Fruit fly (Drosophila melanogaster) whole organism, embryonic: Measurements from ENCODE around the gene Lasp.

Source experiments
- ATbp ChIP-seq: fragments of 200-800 bp; sonication (Bioruptor generic); optimal IDR thresholded peaks from 2 replicates; lab custom pipeline; 2017; ENCODE audit warnings: missing biosample characterization, mild to moderate bottlenecking, missing genetic modification characterization, missing genetic modification reagents
- Abd-B ChIP-seq: fragments of 200-800 bp; sonication (Bioruptor generic); optimal IDR thresholded peaks from 2 replicates; lab custom pipeline; 2018; ENCODE audit warnings: missing biosample characterization, mild to moderate bottlenecking, missing genetic modification characterization, moderate library complexity
- Ada2b ChIP-seq: fragments of 200-800 bp; sonication (Bioruptor generic); IDR thresholded peaks from 2 replicates; pipeline ENCODE4 v1.3.6; 2022; ENCODE audit warnings: missing biosample characterization, missing genetic modification characterization
- Awh ChIP-seq: fragments of 200-800 bp; sonication (Bioruptor generic); IDR thresholded peaks from 2 replicates; pipeline ENCODE4, ENCODE4 v1.3.6; 2022; ENCODE audit warnings: missing biosample characterization, missing genetic modification characterization
- BtbVII ChIP-seq: fragments of 200-800 bp; sonication (Bioruptor generic); optimal IDR thresholded peaks from 3 replicates; lab custom pipeline; 2017; ENCODE audit warnings: missing biosample characterization, mild to moderate bottlenecking, missing genetic modification characterization
- CG10959 ChIP-seq: fragments of 200-800 bp; sonication (Bioruptor generic); IDR thresholded peaks from 2 replicates; pipeline ENCODE4 v1.3.6; 2022; ENCODE audit warnings: missing biosample characterization, missing genetic modification characterization
- CG11085 ChIP-seq: fragments of 200-800 bp; sonication (Bioruptor generic); IDR thresholded peaks from 2 replicates; pipeline ENCODE4 v1.3.6; 2022; ENCODE audit warnings: missing biosample characterization, missing genetic modification characterization
- CG11247 ChIP-seq: fragments of 200-800 bp; sonication (Bioruptor generic); IDR thresholded peaks from 2 replicates; pipeline ENCODE4 v1.3.6; 2022; ENCODE audit warnings: missing biosample characterization, missing genetic modification characterization
- CG12104 ChIP-seq: fragments of 200-800 bp; sonication (Bioruptor generic); optimal IDR thresholded peaks from 3 replicates; lab custom pipeline; 2016; ENCODE audit warnings: missing biosample characterization, missing genetic modification characterization
- CG1233 ChIP-seq: fragments of 200-800 bp; sonication (Bioruptor generic); optimal IDR thresholded peaks from 4 replicates; lab custom pipeline; 2018; ENCODE audit warnings: missing biosample characterization, mild to moderate bottlenecking, missing genetic modification characterization
- CG12659 ChIP-seq: fragments of 200-800 bp; sonication (Bioruptor generic); optimal IDR thresholded peaks from 3 replicates; lab custom pipeline; 2017; ENCODE audit warnings: mild to moderate bottlenecking, missing biosample characterization, missing genetic modification reagents, missing genetic modification characterization
- CG16863 ChIP-seq: fragments of 200-800 bp; sonication (Bioruptor generic); optimal IDR thresholded peaks from 3 replicates; lab custom pipeline; 2016; ENCODE audit warnings: missing biosample characterization, missing genetic modification characterization
- CG17186 ChIP-seq: fragments of 200-800 bp; sonication (Bioruptor generic); optimal IDR thresholded peaks from 3 replicates; lab custom pipeline; 2017; ENCODE audit warnings: missing biosample characterization, missing genetic modification reagents, missing genetic modification characterization
- CG17568 ChIP-seq: fragments of 200-800 bp; sonication (Bioruptor generic); optimal IDR thresholded peaks from 2 replicates; lab custom pipeline; 2018; ENCODE audit warnings: missing biosample characterization, mild to moderate bottlenecking, missing genetic modification characterization, moderate library complexity
- CG18011 ChIP-seq: fragments of 200-800 bp; sonication (Bioruptor generic); optimal IDR thresholded peaks from 2 replicates; lab custom pipeline; 2017; ENCODE audit warnings: missing biosample characterization, missing genetic modification characterization, mild to moderate bottlenecking, moderate library complexity, missing genotype
- CG18476 ChIP-seq: fragments of 200-800 bp; sonication (Bioruptor generic); optimal IDR thresholded peaks from 2 replicates; lab custom pipeline; 2016; ENCODE audit warnings: missing biosample characterization, mild to moderate bottlenecking, missing genetic modification characterization
- CG2712 ChIP-seq: fragments of 200-800 bp; optimal IDR thresholded peaks from 3 replicates; lab custom pipeline; 2019; ENCODE audit warnings: missing biosample characterization, mild to moderate bottlenecking, missing genetic modification characterization, moderate library complexity
- CG32532 ChIP-seq: fragments of 200-800 bp; sonication (Bioruptor generic); IDR thresholded peaks from 2 replicates; pipeline ENCODE4 v1.3.6; 2022; ENCODE audit warnings: missing biosample characterization, missing genetic modification characterization
- CG3995 ChIP-seq: fragments of 200-800 bp; sonication (Bioruptor generic); optimal IDR thresholded peaks from 3 replicates; lab custom pipeline; 2016; ENCODE audit warnings: missing biosample characterization, missing genetic modification characterization
- CG6654 ChIP-seq: fragments of 200-800 bp; sonication (Bioruptor generic); optimal IDR thresholded peaks from 2 replicates; lab custom pipeline; 2017; ENCODE audit warnings: missing biosample characterization, mild to moderate bottlenecking, missing genetic modification characterization
- CG6683 ChIP-seq: fragments of 200-800 bp; sonication (Bioruptor generic); optimal IDR thresholded peaks from 2 replicates; lab custom pipeline; 2017; ENCODE audit warnings: missing biosample characterization, mild to moderate bottlenecking, missing genetic modification characterization, missing genetic modification reagents
- CG8089 ChIP-seq: fragments of 200-800 bp; sonication (Bioruptor generic); optimal IDR thresholded peaks from 3 replicates; lab custom pipeline; 2016; ENCODE audit warnings: missing biosample characterization, missing genetic modification characterization
- Camta ChIP-seq: fragments of 200-800 bp; sonication (Bioruptor generic); optimal IDR thresholded peaks from 2 replicates; lab custom pipeline; 2016; ENCODE audit warnings: missing biosample characterization, missing genetic modification characterization
- CrebB ChIP-seq: fragments of 200-800 bp; sonication (Bioruptor generic); optimal IDR thresholded peaks from 3 replicates; lab custom pipeline; 2018; ENCODE audit warnings: missing biosample characterization, mild to moderate bottlenecking, missing genetic modification characterization
- Dek ChIP-seq: fragments of 200-800 bp; sonication (Bioruptor generic); optimal IDR thresholded peaks from 3 replicates; lab custom pipeline; 2019; ENCODE audit warnings: missing biosample characterization, mild to moderate bottlenecking, missing genetic modification characterization, moderate library complexity
- Gsc ChIP-seq: fragments of 200-800 bp; sonication (Bioruptor generic); IDR thresholded peaks from 2 replicates; pipeline ENCODE4 v1.3.6; 2022; ENCODE audit warnings: missing biosample characterization, missing genetic modification characterization
- HHEX ChIP-seq: fragments of 200-800 bp; sonication (Bioruptor generic); optimal IDR thresholded peaks from 3 replicates; lab custom pipeline; 2017; ENCODE audit warnings: missing biosample characterization, mild to moderate bottlenecking, missing genetic modification characterization, missing genetic modification reagents
- HLHmδ ChIP-seq: fragments of 200-800 bp; sonication (Bioruptor generic); optimal IDR thresholded peaks from 2 replicates; lab custom pipeline; 2018; ENCODE audit warnings: missing biosample characterization, mild to moderate bottlenecking, missing genetic modification characterization, moderate library complexity
- Hr78 ChIP-seq, 2 experiments: fragments of 200-800 bp in 1 of 2; fragments of >200 bp in 1 of 2; sonication (Bioruptor generic) in 1 of 2; optimal IDR thresholded peaks; 2 replicates each; lab custom pipeline; 2017 to 2019; ENCODE audit warnings: missing biosample characterization in 2 of 2, missing genetic modification characterization in 2 of 2, mild to moderate bottlenecking in 1 of 2, moderate library complexity in 1 of 2
- Mrtf ChIP-seq: fragments of 200-800 bp; sonication (Bioruptor generic); IDR thresholded peaks from 3 replicates; pipeline ENCODE4 v1.3.6; 2022; ENCODE audit warnings: missing biosample characterization, missing genetic modification characterization
- NfI ChIP-seq: fragments of 200-800 bp; sonication (Bioruptor generic); optimal IDR thresholded peaks from 3 replicates; lab custom pipeline; 2018; ENCODE audit warnings: missing biosample characterization, mild to moderate bottlenecking, missing genetic modification characterization, moderate library complexity
- Ptx1 ChIP-seq: fragments of 200-800 bp; sonication (Bioruptor generic); IDR thresholded peaks from 2 replicates; pipeline ENCODE4 v1.3.6; 2022; ENCODE audit warnings: missing biosample characterization, missing genetic modification characterization
- Xbp1 ChIP-seq: fragments of 200-800 bp; sonication (Bioruptor generic); optimal IDR thresholded peaks from 3 replicates; lab custom pipeline; 2016; ENCODE audit warnings: missing biosample characterization, mild to moderate bottlenecking, missing genetic modification characterization
- Xrp1 ChIP-seq: fragments of 200-800 bp; sonication (Bioruptor generic); IDR thresholded peaks from 2 replicates; pipeline ENCODE4 v1.3.6; 2022; ENCODE audit warnings: missing biosample characterization, missing genetic modification characterization
- amos ChIP-seq: fragments of 200-800 bp; sonication (Bioruptor generic); IDR thresholded peaks from 2 replicates; pipeline ENCODE4 v1.3.6; 2022; ENCODE audit warnings: missing biosample characterization, missing genetic modification characterization; ENCODE audit not compliant: partially characterized antibody
- chinmo ChIP-seq: fragments of 200-800 bp; sonication (Bioruptor generic); IDR thresholded peaks from 4 replicates; pipeline ENCODE4 v1.3.6; 2022; ENCODE audit warnings: missing biosample characterization, missing genetic modification characterization; ENCODE audit not compliant: partially characterized antibody
- crc ChIP-seq: fragments of 200-800 bp; sonication (Bioruptor generic); optimal IDR thresholded peaks from 2 replicates; lab custom pipeline; 2016; ENCODE audit warnings: missing biosample characterization, missing genetic modification characterization
- cwo ChIP-seq: fragments of 200-800 bp; sonication (Bioruptor generic); optimal IDR thresholded peaks from 3 replicates; lab custom pipeline; 2017; ENCODE audit warnings: missing biosample characterization, missing genetic modification characterization, mild to moderate bottlenecking, moderate library complexity, missing genetic modification reagents
- danr ChIP-seq: fragments of 200-800 bp; sonication (Bioruptor generic); IDR thresholded peaks from 2 replicates; pipeline ENCODE4 v1.3.6; 2022; ENCODE audit warnings: missing biosample characterization, missing genetic modification characterization
- dimm ChIP-seq: fragments of 200-800 bp; sonication (Bioruptor generic); IDR thresholded peaks from 2 replicates; pipeline ENCODE4 v1.3.6; 2022; ENCODE audit warnings: missing biosample characterization, missing genetic modification characterization
- ewg ChIP-seq: fragments of 200-800 bp; sonication (Bioruptor generic); optimal IDR thresholded peaks from 3 replicates; lab custom pipeline; 2017; ENCODE audit warnings: mild to moderate bottlenecking, missing biosample characterization, missing genetic modification reagents, missing genetic modification characterization
- eyg ChIP-seq: fragments of 200-800 bp; sonication (Bioruptor generic); optimal IDR thresholded peaks from 3 replicates; lab custom pipeline; 2016; ENCODE audit warnings: missing biosample characterization, missing genetic modification characterization
- kni ChIP-seq: fragments of 200-800 bp; sonication (Bioruptor generic); optimal IDR thresholded peaks from 3 replicates; lab custom pipeline; 2017; ENCODE audit warnings: mild to moderate bottlenecking, missing biosample characterization, missing genetic modification reagents, missing genetic modification characterization
- mirr ChIP-seq: fragments of 200-800 bp; sonication (Bioruptor generic); optimal IDR thresholded peaks from 3 replicates; lab custom pipeline; 2018; ENCODE audit warnings: missing biosample characterization, mild to moderate bottlenecking, missing genetic modification characterization
- otp ChIP-seq: fragments of 200-800 bp; sonication (Bioruptor generic); IDR thresholded peaks from 3 replicates; pipeline ENCODE4, ENCODE4 v1.3.6; 2022; ENCODE audit warnings: missing biosample characterization, missing genetic modification characterization
- pzg ChIP-seq: fragments of 200-800 bp; sonication (Bioruptor generic); optimal IDR thresholded peaks from 3 replicates; lab custom pipeline; 2018; ENCODE audit warnings: missing biosample characterization, mild to moderate bottlenecking, missing genetic modification characterization, moderate library complexity
- sima ChIP-seq: fragments of 200-800 bp; sonication (Bioruptor generic); optimal IDR thresholded peaks from 2 replicates; lab custom pipeline; 2016; ENCODE audit warnings: missing biosample characterization, missing genetic modification characterization
- slou ChIP-seq: fragments of 200-800 bp; sonication (Bioruptor generic); optimal IDR thresholded peaks from 3 replicates; lab custom pipeline; 2016; ENCODE audit warnings: missing biosample characterization, missing genetic modification characterization
- stc ChIP-seq: fragments of 200-800 bp; sonication (Bioruptor generic); IDR thresholded peaks from 2 replicates; pipeline ENCODE4 v1.3.6; 2022; ENCODE audit warnings: missing biosample characterization, missing genetic modification characterization
- unpg ChIP-seq: fragments of 200-800 bp; sonication (Bioruptor generic); optimal IDR thresholded peaks from 3 replicates; lab custom pipeline; 2018; ENCODE audit warnings: missing biosample characterization, mild to moderate bottlenecking, missing genetic modification characterization, moderate library complexity
- usp ChIP-seq: fragments of >200 bp; optimal IDR thresholded peaks from 2 replicates; lab custom pipeline; 2017; ENCODE audit warnings: missing biosample characterization, missing genetic modification characterization

Gene Lasp

dm6 chr3L:16670195-16670594, 41.3 kb downstream of the Lasp start:
- TF ChIP-seq Xbp1 (GFP tag; lab: Kevin White, UChicago) (no peak), Camta (no peak), Xrp1 (no peak), CG17568 (no peak), Ada2b (no peak), otp (0 out of 3 replicates have a peak, but pooled peaks have one; percentile 35), CG12104 (no peak), sima (GFP tag; lab: Kevin White, UChicago) (no peak), chinmo (GFP tag; lab: Robert Waterston, UW) (no peak), CG32532 (GFP tag; lab: Robert Waterston, UW) (no peak), CrebB (tag; lab: Kevin White, UChicago) (peak; percentile 2), CG11247 (GFP tag; lab: Robert Waterston, UW) (0 out of 2 replicates have a peak, but pooled peaks have one; percentile 25), CG6654 (no peak), CG3995 (GFP tag; lab: Kevin White, UChicago) (no peak), CG11085 (peak; percentile 19; the same call in 1 of the 2 replicates), crc (GFP tag; lab: Kevin White, UChicago) (no peak), BtbVII (GFP tag; lab: Kevin White, UChicago) (no peak), Abd-B (no peak), dimm (GFP tag; lab: Robert Waterston, UW) (no peak), usp (GFP tag; lab: Kevin White, UChicago) (no peak), CG12659 (GFP tag; lab: Kevin White, UChicago) (peak; percentile 25), CG16863 (GFP tag; lab: Kevin White, UChicago) (no peak), Awh (GFP tag; lab: Robert Waterston, UW) (no peak), NfI (GFP tag; lab: Kevin White, UChicago) (no peak), kni (GFP tag; lab: Kevin White, UChicago) (no peak), cwo (GFP tag; lab: Kevin White, UChicago) (peak; percentile 28), Ptx1 (GFP tag; lab: Robert Waterston, UW) (0 out of 2 replicates have a peak, but pooled peaks have one; percentile 9), HLHmδ (GFP tag; lab: Kevin White, UChicago) (no peak), Mrtf (GFP tag; lab: Robert Waterston, UW) (0 out of 3 replicates have a peak, but pooled peaks have one; percentile 13), CG17186 (GFP tag; lab: Kevin White, UChicago) (no peak), CG2712 (no peak), CG1233 (peak; percentile 3), slou (GFP tag; lab: Kevin White, UChicago) (no peak), HHEX (GFP tag; lab: Kevin White, UChicago) (peak; percentile 34), CG6683 (GFP tag; lab: Kevin White, UChicago) (no peak), eyg (no peak), CG18476 (GFP tag; lab: Kevin White, UChicago) (no peak), Dek (tag; lab: Kevin White, UChicago) (no peak), ATbp (GFP tag; lab: Kevin White, UChicago) (peak; percentile 52), mirr (peak; percentile 79), CG18011 (GFP tag; lab: Kevin White, UChicago) (no peak), ewg (GFP tag; lab: Kevin White, UChicago) (no peak), unpg (GFP tag; lab: Kevin White, UChicago) (no peak), CG8089 (no peak), Hr78 (GFP tag; optimal IDR thresholded peaks at IDR 0.05; lab: Kevin White, UChicago) (no peak), pzg (no peak), stc (GFP tag; lab: Robert Waterston, UW) (no peak), danr (GFP tag; lab: Robert Waterston, UW) (no peak), CG10959 (GFP tag; lab: Robert Waterston, UW) (no peak), amos (GFP tag; lab: Robert Waterston, UW) (no peak), Gsc (no peak)
